Worm (Caenorhabditis elegans) whole organism, L4 larva: ENCODE results near the gene srw-73.

Source experiments
- F10B5.3 ChIP-seq: sonication (generic microtip); optimal IDR thresholded peaks from 2 replicates; lab custom pipeline; 2016; ENCODE audit warnings: mild to moderate bottlenecking, missing genetic modification characterization, missing compliant biosample characterization
- F26F4.8 ChIP-seq: fragments of 200-800 bp; sonication (Bioruptor generic); conservative IDR thresholded peaks from 2 replicates; pipeline ENCODE4 v1.3.6; 2022; ENCODE audit warnings: missing genetic modification characterization, missing compliant biosample characterization
- F49E8.2 ChIP-seq: sonication (generic microtip); optimal IDR thresholded peaks from 2 replicates; lab custom pipeline; 2016; ENCODE audit warnings: missing compliant biosample characterization, mild to moderate bottlenecking, missing genetic modification characterization, borderline replicate concordance
- T26A8.4 ChIP-seq: fragments of 200-800 bp; sonication (Bioruptor generic); IDR thresholded peaks from 2 replicates; pipeline ENCODE4 v1.3.6; 2022; ENCODE audit warnings: missing genetic modification characterization, missing compliant biosample characterization
- Y105C5A.15 ChIP-seq: fragments of 200-800 bp; sonication (Bioruptor generic); IDR thresholded peaks from 2 replicates; pipeline ENCODE4 v1.3.6; 2022; ENCODE audit warnings: missing genetic modification characterization, missing compliant biosample characterization
- aha-1 ChIP-seq: fragments of 150-350 bp; peaks from one replicate; lab custom pipeline; 2014; ENCODE audit warnings: missing biosample characterization, missing genetic modification characterization
- aly-2 ChIP-seq: sonication (generic microtip); optimal IDR thresholded peaks from 2 replicates; lab custom pipeline; 2018; ENCODE audit warnings: missing biosample characterization, missing genetic modification characterization
- arid-1 ChIP-seq: fragments of 200-800 bp; sonication (Bioruptor generic); conservative IDR thresholded peaks from 2 replicates; pipeline ENCODE4 v1.3.6; 2022; ENCODE audit warnings: missing genetic modification reagents, missing genetic modification characterization, missing compliant biosample characterization
- ceh-44 ChIP-seq: fragments of 200-800 bp; sonication (Bioruptor generic); IDR thresholded peaks from 2 replicates; pipeline ENCODE4 v1.3.6; 2022; ENCODE audit warnings: missing genetic modification reagents, missing genetic modification characterization, missing compliant biosample characterization
- ceh-62 ChIP-seq: sonication (generic microtip); optimal IDR thresholded peaks from 2 replicates; lab custom pipeline; 2017; ENCODE audit warnings: missing biosample characterization, missing genetic modification characterization
- ceh-82 ChIP-seq: sonication (generic microtip); optimal IDR thresholded peaks from 2 replicates; lab custom pipeline; 2017; ENCODE audit warnings: missing biosample characterization, missing genetic modification characterization
- ces-1 ChIP-seq: fragments of 150-350 bp; sonication (generic microtip); optimal IDR thresholded peaks from 4 replicates; lab custom pipeline; 2014; ENCODE audit warnings: missing biosample characterization, missing genetic modification reagents, missing genetic modification characterization
- ctbp-1 ChIP-seq: fragments of 200-800 bp; sonication (Bioruptor generic); IDR thresholded peaks from 2 replicates; pipeline ENCODE4 v1.3.6; 2022; ENCODE audit warnings: missing genetic modification reagents, missing genetic modification characterization, missing compliant biosample characterization
- daf-12 ChIP-seq: fragments of 150-350 bp; optimal IDR thresholded peaks from 2 replicates; lab custom pipeline; 2014; ENCODE audit warnings: missing biosample characterization, missing genetic modification reagents, missing genetic modification characterization
- daf-16 ChIP-seq, 3 experiments: sonication (generic microtip); optimal IDR thresholded peaks; 2 replicates each; lab custom pipeline; 2016 to 2017; ENCODE audit warnings: missing genetic modification characterization in 3 of 3, missing genetic modification reagents in 3 of 3, mild to moderate bottlenecking in 2 of 3, missing compliant biosample characterization in 2 of 3, missing biosample characterization in 1 of 3, moderate library complexity in 1 of 3
- dmd-6 ChIP-seq: fragments of 200-800 bp; sonication (Bioruptor generic); IDR thresholded peaks from 2 replicates; pipeline ENCODE4 v1.3.6; 2022; ENCODE audit warnings: missing genetic modification reagents, missing genetic modification characterization, missing compliant biosample characterization
- dmd-9 ChIP-seq: fragments of 200-800 bp; sonication (Bioruptor generic); IDR thresholded peaks from 2 replicates; pipeline ENCODE4 v1.3.6; 2022; ENCODE audit warnings: missing genetic modification reagents, missing genetic modification characterization, missing compliant biosample characterization
- duxl-1 ChIP-seq: sonication (generic microtip); optimal IDR thresholded peaks from 2 replicates; lab custom pipeline; 2016; ENCODE audit warnings: mild to moderate bottlenecking, missing genetic modification characterization, moderate library complexity, missing compliant biosample characterization; ENCODE audit not compliant: poor library complexity
- egl-27 ChIP-seq: sonication (generic microtip); optimal IDR thresholded peaks from 3 replicates; lab custom pipeline; 2017; ENCODE audit warnings: missing biosample characterization, missing genetic modification reagents, missing genetic modification characterization
- egl-43 ChIP-seq: fragments of 200-800 bp; sonication (Bioruptor generic); IDR thresholded peaks from 2 replicates; pipeline ENCODE4 v1.3.6; 2022; ENCODE audit warnings: missing genetic modification reagents, missing genetic modification characterization, missing compliant biosample characterization
- fkh-10 ChIP-seq: fragments of 150-350 bp; optimal IDR thresholded peaks from 2 replicates; lab custom pipeline; 2014; ENCODE audit warnings: missing biosample characterization, missing genetic modification reagents, missing genetic modification characterization
- hif-1 ChIP-seq, 2 experiments: sonication (generic microtip); optimal IDR thresholded peaks; 2 replicates each; lab custom pipeline; 2016 to 2017; ENCODE audit warnings: missing compliant biosample characterization in 2 of 2, missing genetic modification characterization in 2 of 2, missing genetic modification reagents in 2 of 2, missing genotype in 2 of 2, mild to moderate bottlenecking in 1 of 2
- hlh-11 ChIP-seq: fragments of 200-800 bp; sonication (Bioruptor generic); optimal IDR thresholded peaks from 2 replicates; lab custom pipeline; 2018; ENCODE audit warnings: mild to moderate bottlenecking, missing genetic modification characterization, missing compliant biosample characterization
- hlh-30 ChIP-seq: sonication (generic microtip); optimal IDR thresholded peaks from 2 replicates; lab custom pipeline; 2017; ENCODE audit warnings: antibody characterized with exemption, mild to moderate bottlenecking, missing genetic modification characterization, missing compliant biosample characterization; ENCODE audit not compliant: insufficient read depth
- hmg-1.1 ChIP-seq: fragments of 200-800 bp; sonication (Bioruptor generic); IDR thresholded peaks from 2 replicates; pipeline ENCODE4 v1.3.6; 2022; ENCODE audit warnings: missing genetic modification reagents, missing genetic modification characterization, missing compliant biosample characterization
- lim-7 ChIP-seq: fragments of 200-800 bp; sonication (Bioruptor generic); IDR thresholded peaks from 2 replicates; pipeline ENCODE4 v1.3.6; 2022; ENCODE audit warnings: missing genetic modification characterization, missing compliant biosample characterization
- lin-1 ChIP-seq: fragments of 200-800 bp; sonication (Bioruptor generic); IDR thresholded peaks from 2 replicates; pipeline ENCODE4 v1.3.6; 2022; ENCODE audit warnings: missing genetic modification reagents, missing genetic modification characterization, missing compliant biosample characterization
- lin-38 ChIP-seq: fragments of 200-800 bp; sonication (Bioruptor generic); IDR thresholded peaks from 2 replicates; pipeline ENCODE4 v1.3.6; 2022; ENCODE audit warnings: missing genetic modification reagents, missing genetic modification characterization, missing compliant biosample characterization
- lin-39 ChIP-seq: fragments of 150-350 bp; optimal IDR thresholded peaks from 2 replicates; lab custom pipeline; 2014; ENCODE audit warnings: missing biosample characterization, missing genetic modification reagents, missing genetic modification characterization
- lir-3 ChIP-seq: sonication (generic microtip); optimal IDR thresholded peaks from 2 replicates; lab custom pipeline; 2016; ENCODE audit warnings: mild to moderate bottlenecking, missing genetic modification characterization, missing compliant biosample characterization
- madf-9 ChIP-seq: fragments of 200-800 bp; sonication (Bioruptor generic); conservative IDR thresholded peaks from 2 replicates; pipeline ENCODE4 v1.3.6; 2022; ENCODE audit warnings: missing genetic modification reagents, missing genetic modification characterization, missing compliant biosample characterization
- mdl-1 ChIP-seq, 2 experiments: fragments of 150-350 bp in 1 of 2; sonication (generic microtip) in 1 of 2; optimal IDR thresholded peaks; 2 replicates each; lab custom pipeline; 2014 to 2017; ENCODE audit warnings: missing biosample characterization in 2 of 2, missing genetic modification characterization in 2 of 2
- mdt-29 ChIP-seq: fragments of 200-800 bp; sonication (Bioruptor generic); IDR thresholded peaks from 2 replicates; pipeline ENCODE4 v1.3.6; 2022; ENCODE audit warnings: missing genetic modification reagents, missing genetic modification characterization, missing compliant biosample characterization
- mes-2 ChIP-seq: sonication (generic microtip); optimal IDR thresholded peaks from 2 replicates; lab custom pipeline; 2016; ENCODE audit warnings: missing genotype, mild to moderate bottlenecking, missing genetic modification characterization, missing compliant biosample characterization; ENCODE audit not compliant: poor library complexity, severe bottlenecking
- mxl-2 ChIP-seq: fragments of 200-800 bp; sonication (Bioruptor generic); conservative IDR thresholded peaks from 2 replicates; pipeline ENCODE4 v1.3.6; 2022; ENCODE audit warnings: missing genetic modification reagents, missing genetic modification characterization, missing compliant biosample characterization
- nhr-102 ChIP-seq: sonication (generic microtip); optimal IDR thresholded peaks from 2 replicates; lab custom pipeline; 2016; ENCODE audit warnings: mild to moderate bottlenecking, missing genetic modification characterization, moderate library complexity, missing compliant biosample characterization
- nhr-11 ChIP-seq: fragments of 150-350 bp; optimal IDR thresholded peaks from 2 replicates; lab custom pipeline; 2014; ENCODE audit warnings: missing biosample characterization, missing genetic modification characterization
- nhr-237 ChIP-seq: sonication (generic microtip); optimal IDR thresholded peaks from 2 replicates; lab custom pipeline; 2017; ENCODE audit warnings: missing biosample characterization, missing genetic modification characterization
- nhr-42 ChIP-seq: fragments of 200-800 bp; sonication (Bioruptor generic); IDR thresholded peaks from 2 replicates; pipeline ENCODE4 v1.3.6; 2022; ENCODE audit warnings: missing genetic modification characterization, missing compliant biosample characterization
- nhr-6 ChIP-seq: fragments of 150-350 bp; optimal IDR thresholded peaks from 2 replicates; lab custom pipeline; 2014; ENCODE audit warnings: missing biosample characterization, missing genetic modification characterization
- nhr-76 ChIP-seq: fragments of 150-350 bp; optimal IDR thresholded peaks from 2 replicates; lab custom pipeline; 2014; ENCODE audit warnings: missing biosample characterization, missing genetic modification characterization
- php-3 ChIP-seq: fragments of 200-800 bp; sonication (Bioruptor generic); IDR thresholded peaks from 2 replicates; pipeline ENCODE4 v1.3.6; 2022; ENCODE audit warnings: missing genetic modification reagents, missing genetic modification characterization, missing compliant biosample characterization
- saeg-2 ChIP-seq: fragments of 200-800 bp; sonication (Bioruptor generic); IDR thresholded peaks from 2 replicates; pipeline ENCODE4 v1.3.6; 2022; ENCODE audit warnings: missing genetic modification reagents, missing genetic modification characterization, missing compliant biosample characterization
- sdz-12 ChIP-seq: fragments of 200-800 bp; sonication (Bioruptor generic); optimal IDR thresholded peaks from 2 replicates; lab custom pipeline; 2018; ENCODE audit warnings: mild to moderate bottlenecking, missing genetic modification characterization, missing compliant biosample characterization
- unc-39 ChIP-seq: sonication (generic microtip); optimal IDR thresholded peaks from 2 replicates; lab custom pipeline; 2017; ENCODE audit warnings: missing biosample characterization, missing genetic modification characterization
- zfp-3 ChIP-seq: fragments of 200-800 bp; sonication (Bioruptor generic); conservative IDR thresholded peaks from 2 replicates; pipeline ENCODE4 v1.3.6; 2022; ENCODE audit warnings: missing genetic modification reagents, missing genetic modification characterization, missing compliant biosample characterization
- zip-11 ChIP-seq: fragments of 200-800 bp; sonication (Bioruptor generic); IDR thresholded peaks from 2 replicates; pipeline ENCODE4 v1.3.6; 2022; ENCODE audit warnings: missing genetic modification characterization, missing compliant biosample characterization
- ztf-11 ChIP-seq: fragments of 150-350 bp; optimal IDR thresholded peaks from 2 replicates; lab custom pipeline; 2014; ENCODE audit warnings: missing biosample characterization, missing genetic modification characterization
- ztf-7 ChIP-seq: fragments of 150-350 bp; optimal IDR thresholded peaks from 2 replicates; lab custom pipeline; 2014; ENCODE audit warnings: missing biosample characterization, missing genetic modification characterization

srw-73 gene

DNA sequence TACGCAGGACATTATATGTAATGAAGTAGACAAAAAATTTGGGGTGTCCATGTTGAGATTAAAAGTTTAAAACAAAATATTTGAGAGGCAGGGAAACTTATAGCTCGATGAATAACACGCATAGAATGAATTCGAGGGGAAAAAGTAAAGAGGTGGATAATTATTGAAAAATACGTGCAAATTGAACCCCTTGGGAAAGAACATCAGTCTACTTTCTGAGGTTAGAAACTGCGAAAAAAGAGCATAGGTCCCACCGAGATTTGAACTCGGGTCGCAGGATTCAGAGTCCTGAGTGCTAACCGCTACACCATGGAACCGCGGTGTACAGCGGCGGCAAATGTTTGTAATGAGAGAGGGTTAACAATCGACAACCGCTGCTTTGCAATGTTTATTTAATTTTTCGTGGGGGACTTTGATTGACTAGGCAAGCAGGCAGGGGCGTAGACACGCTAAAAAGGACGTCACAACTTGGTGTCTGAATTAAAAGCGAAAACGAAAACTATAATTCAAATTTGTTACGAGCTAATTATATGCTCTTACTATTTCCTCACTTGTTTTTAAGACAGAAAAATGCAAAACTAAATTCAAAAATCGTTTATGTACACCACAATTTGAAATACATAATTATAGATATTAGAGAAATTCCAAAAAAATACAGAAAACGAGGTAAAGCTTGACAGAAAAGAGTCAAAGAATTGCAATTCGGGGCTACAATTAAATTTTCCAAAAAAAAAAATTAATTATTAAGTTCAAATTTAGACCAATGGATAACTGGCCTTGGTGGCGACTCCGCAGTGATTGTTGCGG is 3.9 kb upstream of the srw-73 start, which contains the start of gene srh-269 (continued):
- peak; percentile 61; the same call in 1 of the 2 replicates for TF ChIP-seq dmd-9 (GFP tag; lab: Robert Waterston, UW)
- peak; percentile 81 for TF ChIP-seq mes-2 (tag; lab: Kevin White, UChicago)
- TF ChIP-seq F26F4.8: peak; percentile 86
- peak; percentile 41 for TF ChIP-seq F49E8.2 (tag; lab: Kevin White, UChicago)
- TF ChIP-seq lim-7 (GFP tag; lab: Robert Waterston, UW): peak; percentile 93
- peak; percentile 86 for TF ChIP-seq sdz-12 (GFP tag; lab: Kevin White, UChicago)
- TF ChIP-seq lir-3 (tag; lab: Kevin White, UChicago): peak; percentile 25
- TF ChIP-seq nhr-11 (tag; lab: Kevin White, UChicago): peak; percentile 69
- TF ChIP-seq hlh-30: peak; percentile 17
- TF ChIP-seq fkh-10 (GFP tag; lab: Kevin White, UChicago): no peak
- peak; percentile 54 to 79 for TF ChIP-seq daf-16 (GFP tag; optimal IDR thresholded peaks at IDR 0.05; lab: Kevin White, UChicago)
- peak; percentile 81 for TF ChIP-seq daf-16 (tag; optimal IDR thresholded peaks at IDR 0.05; lab: Kevin White, UChicago)
- TF ChIP-seq lin-38: no peak
- TF ChIP-seq ztf-11: no peak
- no peak for TF ChIP-seq nhr-237 (tag; lab: Kevin White, UChicago)
- peak; percentile 95 for TF ChIP-seq zfp-3
- TF ChIP-seq egl-43 (GFP tag; lab: Robert Waterston, UW): peak; percentile 96
- 0 out of 2 replicates have a peak, but pooled peaks have one; percentile 75 for TF ChIP-seq Y105C5A.15 (GFP tag; lab: Robert Waterston, UW)
- no peak for TF ChIP-seq lin-39
- TF ChIP-seq php-3 (GFP tag; lab: Robert Waterston, UW): peak; percentile 80
- TF ChIP-seq saeg-2 (GFP tag; lab: Robert Waterston, UW): peak; percentile 65; the same call in 1 of the 2 replicates
- TF ChIP-seq nhr-102: peak; percentile 77
- TF ChIP-seq aha-1 (tag; lab: Kevin White, UChicago): peak; percentile 93
- no peak for TF ChIP-seq ceh-62 (tag; lab: Kevin White, UChicago)
- TF ChIP-seq egl-27 (tag; lab: Kevin White, UChicago): no peak
- no peak for TF ChIP-seq ces-1 (GFP tag; lab: Kevin White, UChicago)
- TF ChIP-seq ceh-82 (tag; lab: Kevin White, UChicago): no peak
- no peak for TF ChIP-seq mdl-1 (tag; optimal IDR thresholded peaks at IDR 0.05; lab: Kevin White, UChicago)
- TF ChIP-seq ztf-7 (tag; lab: Kevin White, UChicago): no peak
- TF ChIP-seq nhr-42: peak; percentile 83
- peak; percentile 90 for TF ChIP-seq mdt-29 (GFP tag; lab: Robert Waterston, UW)
- TF ChIP-seq unc-39: no peak
- TF ChIP-seq lin-1 (GFP tag; lab: Robert Waterston, UW): peak; percentile 83; the same call in 1 of the 2 replicates
- no peak for TF ChIP-seq aly-2
- no peak for TF ChIP-seq daf-12
- peak; percentile 81 for TF ChIP-seq hlh-11
- TF ChIP-seq nhr-76: no peak
- no peak for TF ChIP-seq mxl-2
- no peak for TF ChIP-seq nhr-6 (tag; lab: Kevin White, UChicago)
- peak; percentile 84 for TF ChIP-seq duxl-1 (tag; lab: Kevin White, UChicago)
- TF ChIP-seq hmg-1.1 (GFP tag; lab: Robert Waterston, UW): peak; percentile 81
- peak; percentile 89 for TF ChIP-seq madf-9 (GFP tag; lab: Robert Waterston, UW)
- TF ChIP-seq T26A8.4 (GFP tag; lab: Robert Waterston, UW): peak; percentile 93
- TF ChIP-seq zip-11 (GFP tag; lab: Robert Waterston, UW): no peak; the same call in 1 of the 2 replicates
- peak; percentile 80 for TF ChIP-seq ctbp-1 (GFP tag; lab: Robert Waterston, UW)
- TF ChIP-seq hif-1 (tag; optimal IDR thresholded peaks at IDR 0.05; lab: Kevin White, UChicago): peak in 1 of 2 experiments; percentile 71
- peak; percentile 69; the same call in 1 of the 2 replicates for TF ChIP-seq ceh-44
- peak; percentile 69 for TF ChIP-seq dmd-6
- peak; percentile 92 for TF ChIP-seq arid-1 (GFP tag; lab: Robert Waterston, UW)
- peak; percentile 8 for TF ChIP-seq F10B5.3 (tag; lab: Kevin White, UChicago)
